Fruit fly (Drosophila melanogaster) whole organism, pupa: ENCODE data around the gene viaf.

Experiments used
- CG10348 ChIP-seq: fragments of 200-800 bp; sonication (Bioruptor generic); IDR thresholded peaks from 2 replicates; pipeline ENCODE4 v1.3.6; 2022; ENCODE audit warnings: missing biosample characterization, missing genetic modification characterization
- CG17806 ChIP-seq: fragments of 200-800 bp; sonication (Bioruptor generic); optimal IDR thresholded peaks from 2 replicates; lab custom pipeline; 2018; ENCODE audit warnings: missing biosample characterization, mild to moderate bottlenecking, missing genetic modification characterization, moderate library complexity
- CG4496 ChIP-seq: fragments of 200-800 bp; sonication (Bioruptor generic); IDR thresholded peaks from 3 replicates; pipeline ENCODE4 v1.3.6; 2022; ENCODE audit warnings: missing biosample characterization, missing genetic modification characterization
- CG8301 ChIP-seq: fragments of 200-800 bp; sonication (Bioruptor generic); optimal IDR thresholded peaks from 2 replicates; lab custom pipeline; 2018; ENCODE audit warnings: missing biosample characterization, mild to moderate bottlenecking, missing genetic modification characterization
- CG9948 ChIP-seq: fragments of 200-800 bp; sonication (Bioruptor generic); optimal IDR thresholded peaks from 2 replicates; lab custom pipeline; 2018; ENCODE audit warnings: missing biosample characterization, mild to moderate bottlenecking, missing genetic modification characterization, moderate library complexity
- Ets98B ChIP-seq: fragments of 200-800 bp; sonication (Bioruptor generic); IDR thresholded peaks from 2 replicates; pipeline ENCODE4 v1.3.6; 2022; ENCODE audit warnings: missing biosample characterization, missing genetic modification characterization
- Snoo ChIP-seq: fragments of 200-800 bp; sonication (Bioruptor generic); optimal IDR thresholded peaks from 3 replicates; lab custom pipeline; 2017; ENCODE audit warnings: missing biosample characterization, mild to moderate bottlenecking, missing genetic modification characterization, inconsistent platforms

- TF ChIP-seq CG4496 (GFP tag; lab: Robert Waterston, UW) (no peak), CG17806 (tag; lab: Kevin White, UChicago) (no peak), Ets98B (GFP tag; lab: Robert Waterston, UW) (no peak), CG10348 (GFP tag; lab: Robert Waterston, UW) (no peak), Snoo (no peak), CG9948 (tag; lab: Kevin White, UChicago) (no peak), CG8301 (tag; lab: Kevin White, UChicago) (no peak)
Observed at dm6 chr3L:11947357-11947756, 45.6 kb downstream of the viaf start, which contains the start of gene CG7252.
